Fruit fly (Drosophila melanogaster): ENCODE data around the gene Phf5a.

Phf5a gene

dm6 chr2L:6481310-6481738 lies 9.3 kb downstream of the Phf5a start (continued):
- TF ChIP-seq CG33557 (GFP tag; optimal IDR thresholded peaks at IDR 0.05) (no peak), oc (tag; optimal IDR thresholded peaks at IDR 0.05) (peak; percentile 75), vvl (GFP tag; IDR thresholded peaks at IDR 0.05) (peak; percentile 51), CG1603 (tag; optimal IDR thresholded peaks at IDR 0.05) (peak; percentile 51), ci (GFP tag; IDR thresholded peaks at IDR 0.05) (peak; percentile 81), pnt (GFP tag; optimal IDR thresholded peaks at IDR 0.05) (no peak), CG43689 (GFP tag; IDR thresholded peaks at IDR 0.05) (no peak), CG34376 (GFP tag; optimal IDR thresholded peaks at IDR 0.05) (peak; percentile 77), CG12942 (GFP tag; optimal IDR thresholded peaks at IDR 0.05) (no peak), bsh (GFP tag; optimal IDR thresholded peaks at IDR 0.05) (no peak), CG6272 (GFP tag; IDR thresholded peaks at IDR 0.05) (no peak), dan (GFP tag; IDR thresholded peaks at IDR 0.05) (no peak), HmgZ (tag; optimal IDR thresholded peaks at IDR 0.05) (peak; percentile 70), CG11696 (GFP tag; IDR thresholded peaks at IDR 0.05) (no peak), CG11456 (GFP tag; IDR thresholded peaks at IDR 0.05) (no peak), CG14860 (GFP tag; IDR thresholded peaks at IDR 0.05; ENCODE audit: partially characterized antibody) (no peak), CG13123 (GFP tag; optimal IDR thresholded peaks at IDR 0.05) (no peak), CG9932 (GFP tag; IDR thresholded peaks at IDR 0.05) (peak; percentile 36), CTCF (GFP tag; optimal IDR thresholded peaks at IDR 0.05) (no peak), jumu (GFP tag; optimal IDR thresholded peaks at IDR 0.05) (no peak), CG10147 (GFP tag; optimal IDR thresholded peaks at IDR 0.05) (no peak), vnd (GFP tag; IDR thresholded peaks at IDR 0.05; ENCODE audit: partially characterized antibody) (no peak), CG7786 (GFP tag; optimal IDR thresholded peaks at IDR 0.05) (no peak), sob (GFP tag; IDR thresholded peaks at IDR 0.05) (0 out of 2 replicates have a peak, but pooled peaks have one; percentile 30), nerfin-1 (tag; optimal IDR thresholded peaks at IDR 0.05) (no peak), CG8924 (tag; optimal IDR thresholded peaks at IDR 0.05) (peak; percentile 24), Hmx (GFP tag; optimal IDR thresholded peaks at IDR 0.05) (no peak), Med (GFP tag) (peak; percentile 81), sens-2 (GFP tag; IDR thresholded peaks at IDR 0.05) (no peak), CG31365 (tag; optimal IDR thresholded peaks at IDR 0.05) (no peak), disco-r (GFP tag; optimal IDR thresholded peaks at IDR 0.05) (no peak), psq (GFP tag; optimal IDR thresholded peaks at IDR 0.05) (no peak), Dll (GFP tag; IDR thresholded peaks at IDR 0.05; ENCODE audit: partially characterized antibody) (no peak; the same call in 3 of the 4 replicates), insv (GFP tag; optimal IDR thresholded peaks at IDR 0.05) (no peak), her (GFP tag; optimal IDR thresholded peaks at IDR 0.05) (no peak), CG6683 (GFP tag; optimal IDR thresholded peaks at IDR 0.05) (no peak), kay (GFP tag; optimal IDR thresholded peaks at IDR 0.05) (no peak), Adf1 (GFP tag; IDR thresholded peaks at IDR 0.05) (no peak), Opbp (GFP tag; IDR thresholded peaks at IDR 0.05; ENCODE audit: partially characterized antibody) (peak; percentile 61; the same call in 2 of the 3 replicates), pan (optimal IDR thresholded peaks at IDR 0.05) (no peak), pan (GFP tag; optimal IDR thresholded peaks at IDR 0.05 in 1 of 2, IDR thresholded peaks at IDR 0.05 in 1 of 2) (no peak), CG13894 (tag; optimal IDR thresholded peaks at IDR 0.05) (peak; percentile 63), toy (GFP tag; IDR thresholded peaks at IDR 0.05) (no peak), nom (GFP tag; optimal IDR thresholded peaks at IDR 0.05) (peak; percentile 23), Blimp-1 (GFP tag; optimal IDR thresholded peaks at IDR 0.05) (no peak), H2.0 (GFP tag; IDR thresholded peaks at IDR 0.05) (0 out of 2 replicates have a peak, but pooled peaks have one; percentile 25), tap (tag; optimal IDR thresholded peaks at IDR 0.05) (no peak), aop (GFP tag; IDR thresholded peaks at IDR 0.05) (no peak), ERR (GFP tag; optimal IDR thresholded peaks at IDR 0.05) (no peak), CG11093 (GFP tag; IDR thresholded peaks at IDR 0.05) (no peak), Stat92E (GFP tag; optimal IDR thresholded peaks at IDR 0.05) (no peak), klu (GFP tag; IDR thresholded peaks at IDR 0.05) (no peak)
